Worm (Caenorhabditis elegans) whole organism, young adult: ENCODE data around the gene Y40B10A.9.
A peak's percentile ranks its signal among the peaks of the same experiment; 100 is the strongest.
"Not testable (repeated sequence)": the region's sequence is repeated elsewhere in the genome, so short reads cannot be mapped to it uniquely, and the experiment has no call there.

Experiments used
- B0019.2 ChIP-seq: fragments of 200-800 bp; sonication (Bioruptor generic); conservative IDR thresholded peaks from 2 replicates; pipeline ENCODE4 v1.3.6; 2022; ENCODE audit warnings: missing genetic modification reagents, missing genetic modification characterization, missing compliant biosample characterization
- B0261.1 ChIP-seq: sonication (generic microtip); optimal IDR thresholded peaks from 2 replicates; lab custom pipeline; 2016; ENCODE audit warnings: mild to moderate bottlenecking, missing genetic modification characterization, moderate library complexity, missing compliant biosample characterization
- C17E4.6 ChIP-seq: fragments of 200-800 bp; sonication (Bioruptor generic); IDR thresholded peaks from 2 replicates; pipeline ENCODE4 v1.3.6; 2022; ENCODE audit warnings: missing genetic modification reagents, missing genetic modification characterization, missing compliant biosample characterization
- D2030.7 ChIP-seq: fragments of 200-800 bp; sonication (Bioruptor generic); IDR thresholded peaks from 2 replicates; pipeline ENCODE4 v1.3.6; 2022; ENCODE audit warnings: missing genetic modification reagents, missing genetic modification characterization, missing compliant biosample characterization
- F10E7.11 ChIP-seq: sonication (generic microtip); optimal IDR thresholded peaks from 2 replicates; lab custom pipeline; 2017; ENCODE audit warnings: mild to moderate bottlenecking, missing genetic modification characterization, moderate library complexity, missing compliant biosample characterization
- F22D6.2 ChIP-seq: sonication (generic microtip); optimal IDR thresholded peaks from 2 replicates; lab custom pipeline; 2016; ENCODE audit warnings: mild to moderate bottlenecking, missing genetic modification characterization, missing compliant biosample characterization
- F37B4.10 ChIP-seq: fragments of 200-800 bp; sonication (Bioruptor generic); IDR thresholded peaks from 2 replicates; pipeline ENCODE4 v1.3.6; 2022; ENCODE audit warnings: missing genetic modification characterization, missing compliant biosample characterization
- F52B5.7 ChIP-seq: sonication (generic microtip); optimal IDR thresholded peaks from 2 replicates; lab custom pipeline; 2016; ENCODE audit warnings: mild to moderate bottlenecking, missing genetic modification characterization, missing compliant biosample characterization
- Y53G8AR.9 ChIP-seq: fragments of 200-800 bp; sonication (Bioruptor generic); conservative IDR thresholded peaks from 2 replicates; pipeline ENCODE4 v1.3.6; 2022; ENCODE audit warnings: missing genetic modification reagents, missing genetic modification characterization, missing compliant biosample characterization
- Y95B8A.8 ChIP-seq: fragments of 200-800 bp; sonication (Bioruptor generic); IDR thresholded peaks from 2 replicates; pipeline ENCODE4 v1.3.6; 2022; ENCODE audit warnings: missing genetic modification reagents, missing genetic modification characterization, missing compliant biosample characterization
- athp-1 ChIP-seq: sonication (generic microtip); optimal IDR thresholded peaks from 2 replicates; lab custom pipeline; 2017; ENCODE audit warnings: mild to moderate bottlenecking, missing genetic modification characterization, missing compliant biosample characterization
- attf-6 ChIP-seq: fragments of 200-800 bp; sonication (Bioruptor generic); IDR thresholded peaks from 2 replicates; pipeline ENCODE4 v1.3.6; 2022; ENCODE audit warnings: missing genetic modification reagents, missing genetic modification characterization, missing compliant biosample characterization
- cebp-2 ChIP-seq: fragments of 200-800 bp; sonication (Bioruptor generic); IDR thresholded peaks from 2 replicates; pipeline ENCODE4 v1.3.6; 2022; ENCODE audit warnings: missing genetic modification characterization, missing compliant biosample characterization
- ceh-100 ChIP-seq: fragments of 200-800 bp; sonication (Bioruptor generic); IDR thresholded peaks from 2 replicates; pipeline ENCODE4 v1.3.6; 2022; ENCODE audit warnings: missing genetic modification reagents, missing genetic modification characterization, missing compliant biosample characterization
- egl-18 ChIP-seq: fragments of 200-800 bp; sonication (Bioruptor generic); IDR thresholded peaks from 2 replicates; pipeline ENCODE4 v1.3.6; 2022; ENCODE audit warnings: missing genetic modification reagents, missing genetic modification characterization, missing compliant biosample characterization
- egrh-3 ChIP-seq: fragments of 200-800 bp; sonication (Bioruptor generic); IDR thresholded peaks from 2 replicates; pipeline ENCODE4 v1.3.6; 2022; ENCODE audit warnings: missing genetic modification reagents, missing genetic modification characterization, missing compliant biosample characterization
- hmg-1.2 ChIP-seq: fragments of 200-800 bp; sonication (Bioruptor generic); IDR thresholded peaks from 2 replicates; pipeline ENCODE4 v1.3.6; 2022; ENCODE audit warnings: missing genetic modification reagents, missing genetic modification characterization, missing compliant biosample characterization
- hmg-20 ChIP-seq: fragments of 200-800 bp; sonication (Bioruptor generic); IDR thresholded peaks from 2 replicates; pipeline ENCODE4 v1.3.6; 2022; ENCODE audit warnings: missing genetic modification reagents, missing genetic modification characterization, missing compliant biosample characterization
- hsf-1 ChIP-seq: fragments of 200-800 bp; sonication (Bioruptor generic); IDR thresholded peaks from 2 replicates; pipeline ENCODE4 v1.3.6; 2022; ENCODE audit warnings: missing genetic modification reagents, missing genetic modification characterization, missing compliant biosample characterization
- lag-1 ChIP-seq: fragments of 200-800 bp; sonication (Bioruptor generic); IDR thresholded peaks from 2 replicates; pipeline ENCODE4 v1.3.6; 2022; ENCODE audit warnings: missing genetic modification reagents, missing genetic modification characterization, missing compliant biosample characterization
- mcd-1 ChIP-seq: fragments of 200-800 bp; sonication (Bioruptor generic); IDR thresholded peaks from 2 replicates; pipeline ENCODE4 v1.3.6; 2022; ENCODE audit warnings: missing genetic modification reagents, missing genetic modification characterization, missing compliant biosample characterization
- nhr-120 ChIP-seq: fragments of 200-800 bp; sonication (Bioruptor generic); IDR thresholded peaks from 2 replicates; pipeline ENCODE4 v1.3.6; 2022; ENCODE audit warnings: missing genetic modification characterization, missing compliant biosample characterization
- nhr-179 ChIP-seq: sonication (generic microtip); optimal IDR thresholded peaks from 2 replicates; lab custom pipeline; 2016; ENCODE audit warnings: mild to moderate bottlenecking, missing genetic modification characterization, missing compliant biosample characterization
- pbrm-1 ChIP-seq: fragments of 200-800 bp; sonication (Bioruptor generic); IDR thresholded peaks from 2 replicates; pipeline ENCODE4 v1.3.6; 2022; ENCODE audit warnings: missing genetic modification reagents, missing genetic modification characterization, missing compliant biosample characterization
- rpc-1 ChIP-seq, 2 experiments: fragments of 150-350 bp in 1 of 2; sonication (generic microtip) in 1 of 2; optimal IDR thresholded peaks; 2 replicates each; lab custom pipeline; 2014 to 2018; ENCODE audit warnings: missing biosample characterization in 1 of 2, missing genetic modification characterization in 1 of 2, missing genetic modification reagents in 1 of 2, missing genotype in 1 of 2
- sdz-38 ChIP-seq: sonication (generic microtip); optimal IDR thresholded peaks from 2 replicates; lab custom pipeline; 2016; ENCODE audit warnings: missing genotype, missing genetic modification characterization, missing compliant biosample characterization
- snpc-1.1 ChIP-seq: sonication (generic microtip); optimal IDR thresholded peaks from 2 replicates; lab custom pipeline; 2017; ENCODE audit warnings: missing genetic modification characterization, mild to moderate bottlenecking, missing compliant biosample characterization, antibody characterized with exemption, moderate library complexity, missing genotype, missing genetic modification reagents; ENCODE audit not compliant: insufficient read depth
- snpc-4 ChIP-seq, 5 experiments: fragments of 150-350 bp in 1 of 5; sonication (generic microtip) in 4 of 5; optimal IDR thresholded peaks; 2 replicates each; lab custom pipeline; 2014 to 2018; ENCODE audit warnings: missing genetic modification characterization in 5 of 5, missing biosample characterization in 3 of 5, antibody characterized with exemption in 2 of 5, mild to moderate bottlenecking in 2 of 5, missing compliant biosample characterization in 2 of 5, missing genotype in 2 of 5, moderate library complexity in 2 of 5, missing genetic modification reagents in 1 of 5
- unc-130 ChIP-seq: sonication (generic microtip); optimal IDR thresholded peaks from 2 replicates; lab custom pipeline; 2016; ENCODE audit warnings: missing genetic modification reagents, missing genetic modification characterization, missing compliant biosample characterization
- zfh-2 ChIP-seq: fragments of 200-800 bp; sonication (Bioruptor generic); conservative IDR thresholded peaks from 2 replicates; pipeline ENCODE4 v1.3.6; 2022; ENCODE audit warnings: missing genetic modification reagents, missing genetic modification characterization, missing compliant biosample characterization
- zim-3 ChIP-seq: sonication (generic microtip); optimal IDR thresholded peaks from 2 replicates; lab custom pipeline; 2017; ENCODE audit warnings: mild to moderate bottlenecking, missing genetic modification characterization, moderate library complexity, missing compliant biosample characterization
- ztf-25 ChIP-seq: fragments of 200-800 bp; sonication (Bioruptor generic); IDR thresholded peaks from 2 replicates; pipeline ENCODE4 v1.3.6; 2022; ENCODE audit warnings: missing genetic modification reagents, missing genetic modification characterization, missing compliant biosample characterization

Gene Y40B10A.9

ce11 chrV:2095204-2095603 is 22.5 kb upstream of the Y40B10A.9 start, which contains the start of gene F36F12.2:
F36F12.2 (minus strand) TSS chrV:2095304.
- no peak for TF ChIP-seq Y53G8AR.9 (GFP tag; lab: Robert Waterston, UW)
- no peak for TF ChIP-seq F22D6.2 (tag; lab: Kevin White, UChicago)
- TF ChIP-seq B0261.1 (tag; lab: Kevin White, UChicago), result no peak
- no peak for TF ChIP-seq unc-130 (GFP tag; lab: Kevin White, UChicago)
- no peak for TF ChIP-seq egl-18 (GFP tag; lab: Robert Waterston, UW)
- TF ChIP-seq B0019.2, result no peak

DNA sequence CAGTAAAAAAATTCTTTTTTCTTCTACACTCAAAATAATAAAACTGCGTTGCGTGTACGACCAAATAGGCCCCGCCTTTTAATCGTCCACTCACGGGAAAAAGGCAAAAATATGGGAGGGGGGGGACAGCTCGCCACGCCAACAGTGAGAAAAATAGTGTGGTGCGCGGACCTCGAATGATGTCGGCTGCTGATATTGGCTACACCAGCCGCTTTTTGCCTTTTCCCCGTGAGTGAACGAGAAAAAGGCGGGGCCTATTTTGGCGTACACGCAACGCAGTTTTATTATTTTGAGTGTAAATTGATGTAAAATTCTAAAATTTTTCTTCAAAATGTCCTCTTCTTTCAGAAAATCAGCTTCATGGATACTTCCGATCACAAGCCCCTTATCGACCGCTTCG is 17.6 kb upstream of the Y40B10A.9 start, which contains the start of gene ztf-28:
ztf-28 (plus strand) TSS at position 349 of the 400 bp plus-strand sequence.
- TF ChIP-seq pbrm-1 (GFP tag; lab: Robert Waterston, UW) (peak; percentile 85), D2030.7 (GFP tag; lab: Robert Waterston, UW) (peak; percentile 30), snpc-1.1 (tag; lab: Kevin White, UChicago) (peak; percentile 23), hmg-1.2 (peak; percentile 89), snpc-4 (GFP tag; optimal IDR thresholded peaks at IDR 0.05; lab: Kevin White, UChicago) (peak; percentile 7), snpc-4 (tag; optimal IDR thresholded peaks at IDR 0.05; lab: Kevin White, UChicago) (peak in 3 of 4 experiments; percentile 51 to 88 (median 73)), mcd-1 (peak; percentile 55), attf-6 (GFP tag; lab: Robert Waterston, UW) (peak; percentile 90)

ce11 chrV:2085745-2086267 is 13.1 kb upstream of the Y40B10A.9 start, which contains the start of gene F36F12.3:
F36F12.3 (plus strand) TSS chrV:2085795.
- 0 out of 2 replicates have a peak, but pooled peaks have one; percentile 15 for TF ChIP-seq Y95B8A.8 (GFP tag; lab: Robert Waterston, UW)
- TF ChIP-seq zfh-2 (GFP tag; lab: Robert Waterston, UW), result 0 out of 2 replicates have a peak, but pooled peaks have one; percentile 11
- TF ChIP-seq F37B4.10 (GFP tag; lab: Robert Waterston, UW), result 0 out of 2 replicates have a peak, but pooled peaks have one; percentile 63
- not testable (repeated sequence) for TF ChIP-seq rpc-1 (optimal IDR thresholded peaks at IDR 0.05; lab: Kevin White, UChicago)
- peak; percentile 20 for TF ChIP-seq rpc-1 (tag; optimal IDR thresholded peaks at IDR 0.05; lab: Kevin White, UChicago)
- TF ChIP-seq egrh-3, result peak; percentile 26; the same call in 1 of the 2 replicates

- TF ChIP-seq zfh-2 (GFP tag; lab: Robert Waterston, UW) (peak; percentile 56), C17E4.6 (GFP tag; lab: Robert Waterston, UW) (no peak), cebp-2 (no peak), ztf-25 (GFP tag; lab: Robert Waterston, UW) (0 out of 2 replicates have a peak, but pooled peaks have one; percentile 51), egrh-3 (peak; percentile 23; the same call in 1 of the 2 replicates), nhr-120 (no peak), nhr-179 (tag; lab: Kevin White, UChicago) (no peak), lag-1 (GFP tag; lab: Robert Waterston, UW) (no peak)
- TF ChIP-seq, all 124 proteins: peak for 3
Measured at ce11 chrV:2083869-2084268, 11.2 kb upstream of the Y40B10A.9 start.

ce11 chrV:2081894-2082293 is 9.2 kb upstream of the Y40B10A.9 start:
- TF ChIP-seq attf-6 (GFP tag; lab: Robert Waterston, UW) (no peak), zim-3 (tag; lab: Kevin White, UChicago) (no peak), nhr-179 (tag; lab: Kevin White, UChicago) (no peak), rpc-1 (optimal IDR thresholded peaks at IDR 0.05; lab: Kevin White, UChicago) (no peak), rpc-1 (tag; optimal IDR thresholded peaks at IDR 0.05; lab: Kevin White, UChicago) (no peak), sdz-38 (tag; lab: Kevin White, UChicago) (no peak), ceh-100 (GFP tag; lab: Robert Waterston, UW) (no peak), hmg-20 (GFP tag; lab: Robert Waterston, UW) (no peak), hsf-1 (GFP tag; lab: Robert Waterston, UW) (no peak), athp-1 (tag; lab: Kevin White, UChicago) (no peak), F10E7.11 (tag; lab: Kevin White, UChicago) (no peak), F52B5.7 (tag; lab: Kevin White, UChicago) (no peak)
